Worm (Caenorhabditis elegans): ENCODE measurements around the gene C04G6.13.
A peak's percentile ranks its signal among the peaks of the same experiment; 100 is the strongest.

Gene C04G6.13

DNA sequence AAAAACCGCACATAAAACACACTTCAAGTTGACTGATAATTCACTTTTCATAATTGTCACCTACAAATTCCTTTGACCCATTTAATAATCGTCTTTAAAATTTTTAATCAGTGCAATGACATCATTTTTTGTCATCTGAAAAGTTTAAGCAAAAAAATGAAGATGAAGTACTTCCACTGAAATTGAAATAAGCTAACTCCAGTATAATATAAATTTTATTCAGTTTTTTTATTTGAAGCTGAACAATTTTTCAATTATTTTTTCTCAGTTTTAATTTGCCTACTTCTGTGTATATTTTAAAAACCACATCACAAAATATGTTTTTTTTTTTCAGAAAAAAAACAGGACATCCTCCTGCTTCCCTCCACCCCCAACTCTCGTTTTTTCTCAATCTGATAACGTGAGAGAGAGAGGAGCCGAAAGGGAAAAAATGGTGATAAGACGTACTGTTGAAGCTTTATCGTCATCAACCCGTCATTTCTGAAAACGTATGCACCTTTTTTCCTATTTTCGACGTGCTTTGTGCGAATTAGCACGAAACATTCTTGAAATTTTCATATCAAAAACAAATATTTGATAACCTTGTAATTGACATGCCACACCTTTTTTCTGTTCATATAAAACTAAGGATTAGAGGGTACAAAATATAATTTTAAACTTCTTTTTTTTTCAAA lies 9.9 kb downstream of the C04G6.13 start, which contains the start of the genes C04G6.11 and mpk-2:
Gene C04G6.11 (minus strand): TSS at position 51 of the 674 bp plus-strand sequence.
Gene mpk-2 (plus strand): TSS at position 335 of the 674 bp plus-strand sequence.
- peak; percentile 95 for TF ChIP-seq elt-2 (tag; optimal IDR thresholded peaks at IDR 0.05)
- TF ChIP-seq blmp-1 (tag; optimal IDR thresholded peaks at IDR 0.05) = peak; percentile 12
- TF ChIP-seq aly-2 (tag; optimal IDR thresholded peaks at IDR 0.05) = no peak
- no peak for TF ChIP-seq ztf-11 (tag; optimal IDR thresholded peaks at IDR 0.05)
- no peak for TF ChIP-seq lir-3 (tag; optimal IDR thresholded peaks at IDR 0.05; ENCODE audit: poor library complexity)
- TF ChIP-seq hlh-17 (GFP tag; optimal IDR thresholded peaks at IDR 0.05; ENCODE audit: borderline replicate concordance) = no peak
- no peak for TF ChIP-seq zip-4 (GFP tag; optimal IDR thresholded peaks at IDR 0.05)
- peak in 1 of 2 experiments; percentile 9 for TF ChIP-seq lin-35 (GFP tag; optimal IDR thresholded peaks at IDR 0.05)

DNA sequence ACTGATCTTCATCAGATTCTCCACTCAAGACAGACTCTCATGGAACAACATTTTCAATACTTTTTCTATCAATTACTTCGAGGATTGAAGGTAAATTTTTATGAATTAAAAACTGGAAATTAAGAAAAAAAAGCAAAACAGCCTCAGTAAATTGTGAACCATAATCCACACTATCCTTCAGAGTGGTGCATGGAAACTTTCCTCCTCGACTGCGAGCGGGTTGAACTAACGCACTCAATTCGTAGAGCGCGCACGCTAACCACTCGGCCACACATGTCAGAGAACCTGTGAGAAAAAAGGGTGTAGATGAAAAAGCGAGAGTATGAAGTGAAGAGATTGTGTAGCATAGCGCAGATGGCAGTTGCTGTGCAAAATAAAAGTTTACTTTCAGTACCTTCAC lies 11.0 kb downstream of the C04G6.13 start:
- peak; percentile 51 for TF ChIP-seq fkh-10 (GFP tag; optimal IDR thresholded peaks at IDR 0.05)
- TF ChIP-seq efl-1 (optimal IDR thresholded peaks at IDR 0.05) = peak; percentile 67 to 75
- TF ChIP-seq efl-1 (GFP tag; optimal IDR thresholded peaks at IDR 0.05 in 1 of 2) = peak; percentile 55 to 95
- TF ChIP-seq dpl-1 (GFP tag; optimal IDR thresholded peaks at IDR 0.05) = peak in 2 of 3 experiments; percentile 57 to 68
- TF ChIP-seq tbx-2 (tag; optimal IDR thresholded peaks at IDR 0.05) = peak; percentile 55
- TF ChIP-seq lir-3 (tag; optimal IDR thresholded peaks at IDR 0.05; ENCODE audit: poor library complexity) = peak; percentile 59
- peak; percentile 34 for TF ChIP-seq vab-15 (tag; optimal IDR thresholded peaks at IDR 0.05)
- TF ChIP-seq C04F5.9 (tag; optimal IDR thresholded peaks at IDR 0.05) = no peak
- peak; percentile 38 for TF ChIP-seq jun-1 (tag; optimal IDR thresholded peaks at IDR 0.05)
- no peak for TF ChIP-seq aha-1 (tag; optimal IDR thresholded peaks at IDR 0.05)
- no peak for TF ChIP-seq ces-1 (GFP tag; optimal IDR thresholded peaks at IDR 0.05)
- no peak for TF ChIP-seq Y116A8C.19 (tag; optimal IDR thresholded peaks at IDR 0.05; ENCODE audit: borderline replicate concordance)
- peak; percentile 5 for TF ChIP-seq irx-1 (tag; optimal IDR thresholded peaks at IDR 0.05)
- TF ChIP-seq sptf-1 (tag; optimal IDR thresholded peaks at IDR 0.05) = no peak
- TF ChIP-seq mab-9 (GFP tag; IDR thresholded peaks at IDR 0.05) = 0 out of 2 replicates have a peak, but pooled peaks have one; percentile 38
- TF ChIP-seq rnt-1 (tag; optimal IDR thresholded peaks at IDR 0.05) = peak; percentile 70
- TF ChIP-seq pag-3 (tag; optimal IDR thresholded peaks at IDR 0.05; ENCODE audit: borderline replicate concordance, insufficient read depth) = no peak
- TF ChIP-seq xbp-1 (tag; optimal IDR thresholded peaks at IDR 0.05) = peak; percentile 58
- TF ChIP-seq nhr-12 (tag; optimal IDR thresholded peaks at IDR 0.05) = no peak
- no peak for TF ChIP-seq ceh-90 (tag; optimal IDR thresholded peaks at IDR 0.05)
- TF ChIP-seq snpc-4 (tag; optimal IDR thresholded peaks at IDR 0.05) = peak; percentile 37
- TF ChIP-seq unc-86 (tag; optimal IDR thresholded peaks at IDR 0.05) = peak; percentile 41
- peak; percentile 66 to 83 for TF ChIP-seq lsy-2 (tag; optimal IDR thresholded peaks at IDR 0.05)
- peak; percentile 29 for TF ChIP-seq blmp-1 (tag; optimal IDR thresholded peaks at IDR 0.05)
- no peak for TF ChIP-seq lin-13 (GFP tag; optimal IDR thresholded peaks at IDR 0.05)
- no peak for TF ChIP-seq nhr-84 (tag; optimal IDR thresholded peaks at IDR 0.05)
- peak; percentile 76 for TF ChIP-seq fos-1 (tag; optimal IDR thresholded peaks at IDR 0.05)
- peak; percentile 3 for TF ChIP-seq efl-3 (GFP tag; optimal IDR thresholded peaks at IDR 0.05)
- TF ChIP-seq lin-15B (tag; optimal IDR thresholded peaks at IDR 0.05) = no peak
- TF ChIP-seq elt-3 (tag; optimal IDR thresholded peaks at IDR 0.05) = peak in 3 of 6 experiments; percentile 15 to 50 (median 19)
- peak; percentile 86 for TF ChIP-seq C16A3.4 (tag; optimal IDR thresholded peaks at IDR 0.05)
- TF ChIP-seq nhr-47 (tag; optimal IDR thresholded peaks at IDR 0.05) = peak; percentile 81
- TF ChIP-seq tlp-1 (tag; optimal IDR thresholded peaks at IDR 0.05) = no peak
- TF ChIP-seq nhr-11 (tag; optimal IDR thresholded peaks at IDR 0.05) = no peak
- peak; percentile 68 for TF ChIP-seq fkh-8 (tag; optimal IDR thresholded peaks at IDR 0.05)
- no peak for TF ChIP-seq egl-13 (tag; optimal IDR thresholded peaks at IDR 0.05)
- TF ChIP-seq nhr-77 (tag; optimal IDR thresholded peaks at IDR 0.05) = peak; percentile 68
- TF ChIP-seq nhr-85 (tag) = peak; percentile 74
- TF ChIP-seq sox-4 (tag; optimal IDR thresholded peaks at IDR 0.05) = peak; percentile 8
- TF ChIP-seq unc-98 (GFP tag; IDR thresholded peaks at IDR 0.05) = no peak
- peak; percentile 79 for TF ChIP-seq elt-2 (tag; optimal IDR thresholded peaks at IDR 0.05)
- TF ChIP-seq unc-62 (GFP tag; optimal IDR thresholded peaks at IDR 0.05) = no peak
- TF ChIP-seq pax-3 (tag; optimal IDR thresholded peaks at IDR 0.05) = peak; percentile 32
- TF ChIP-seq zip-4 (GFP tag; optimal IDR thresholded peaks at IDR 0.05) = no peak
- TF ChIP-seq hlh-17 (GFP tag; optimal IDR thresholded peaks at IDR 0.05; ENCODE audit: borderline replicate concordance) = no peak
